Worm (Caenorhabditis elegans) whole organism, mixed stage, embryonic: Measurements from ENCODE around the gene osm-1.
"Not testable (repeated sequence)": the region's sequence is repeated elsewhere in the genome, so short reads cannot be mapped to it uniquely, and the experiment has no call there.

Experiments
- M03D4.4 ChIP-seq: sonication (generic microtip); optimal IDR thresholded peaks from 2 replicates; lab custom pipeline; 2017; ENCODE audit warnings: mild to moderate bottlenecking, missing genetic modification characterization, missing compliant biosample characterization
- bed-3 ChIP-seq: fragments of 200-800 bp; sonication (Bioruptor generic); optimal IDR thresholded peaks from 3 replicates; lab custom pipeline; 2018; ENCODE audit warnings: mild to moderate bottlenecking, missing genetic modification characterization, moderate library complexity, missing compliant biosample characterization
- blmp-1 ChIP-seq: fragments of 150-350 bp; optimal IDR thresholded peaks from 2 replicates; lab custom pipeline; 2014; ENCODE audit warnings: missing biosample characterization, missing genetic modification characterization
- ceh-39 ChIP-seq: fragments of 150-350 bp; optimal IDR thresholded peaks from 2 replicates; lab custom pipeline; 2014; ENCODE audit warnings: missing biosample characterization, missing genetic modification characterization
- ceh-43 ChIP-seq: fragments of 200-800 bp; sonication (Bioruptor generic); optimal IDR thresholded peaks from 2 replicates; lab custom pipeline; 2018; ENCODE audit warnings: mild to moderate bottlenecking, missing genetic modification characterization, moderate library complexity, missing compliant biosample characterization
- ceh-83 ChIP-seq: fragments of 200-800 bp; sonication (Bioruptor generic); optimal IDR thresholded peaks from 2 replicates; lab custom pipeline; 2018; ENCODE audit warnings: mild to moderate bottlenecking, missing genetic modification characterization, missing compliant biosample characterization
- ces-1 ChIP-seq: fragments of 150-350 bp; optimal IDR thresholded peaks from 2 replicates; lab custom pipeline; 2014; ENCODE audit warnings: missing biosample characterization, missing genetic modification reagents, missing genetic modification characterization
- cnd-1 ChIP-seq: fragments of 200-800 bp; sonication (Bioruptor generic); optimal IDR thresholded peaks from 2 replicates; lab custom pipeline; 2018; ENCODE audit warnings: mild to moderate bottlenecking, missing genetic modification characterization, missing compliant biosample characterization
- drap-1 ChIP-seq: fragments of 200-800 bp; sonication (Bioruptor generic); optimal IDR thresholded peaks from 3 replicates; lab custom pipeline; 2018; ENCODE audit warnings: mild to moderate bottlenecking, missing genetic modification characterization, missing compliant biosample characterization
- elt-1 ChIP-seq: sonication (generic microtip); optimal IDR thresholded peaks from 2 replicates; lab custom pipeline; 2017; ENCODE audit warnings: missing genetic modification characterization, mild to moderate bottlenecking, missing compliant biosample characterization, antibody characterized with exemption, moderate library complexity, borderline replicate concordance; ENCODE audit not compliant: insufficient read depth
- flh-1 ChIP-seq: fragments of 200-800 bp; sonication (Bioruptor generic); optimal IDR thresholded peaks from 2 replicates; lab custom pipeline; 2018; ENCODE audit warnings: mild to moderate bottlenecking, missing genetic modification characterization, moderate library complexity, missing compliant biosample characterization
- ham-2 ChIP-seq: fragments of 200-800 bp; sonication (Bioruptor generic); optimal IDR thresholded peaks from 2 replicates; lab custom pipeline; 2018; ENCODE audit warnings: mild to moderate bottlenecking, missing genetic modification characterization, missing compliant biosample characterization
- hlh-1 ChIP-seq: fragments of 150-350 bp; optimal IDR thresholded peaks from 2 replicates; lab custom pipeline; 2014; ENCODE audit warnings: missing biosample characterization, missing genetic modification reagents, missing genetic modification characterization
- lin-13 ChIP-seq: fragments of 150-350 bp; optimal IDR thresholded peaks from 2 replicates; lab custom pipeline; 2014; ENCODE audit warnings: missing biosample characterization, missing genetic modification characterization
- lin-32 ChIP-seq: fragments of 200-800 bp; sonication (Bioruptor generic); optimal IDR thresholded peaks from 2 replicates; lab custom pipeline; 2018; ENCODE audit warnings: mild to moderate bottlenecking, missing genetic modification characterization, missing compliant biosample characterization
- lsy-2 ChIP-seq: fragments of 150-350 bp; optimal IDR thresholded peaks from 2 replicates; lab custom pipeline; 2014; ENCODE audit warnings: missing biosample characterization, missing genetic modification characterization
- mab-5 ChIP-seq: fragments of 150-350 bp; optimal IDR thresholded peaks from 2 replicates; lab custom pipeline; 2014; ENCODE audit warnings: missing biosample characterization, missing genetic modification characterization
- mep-1 ChIP-seq: fragments of 150-350 bp; optimal IDR thresholded peaks from 2 replicates; lab custom pipeline; 2017; ENCODE audit warnings: missing biosample characterization, missing genetic modification reagents, missing genetic modification characterization, inconsistent platforms
- mls-2 ChIP-seq: sonication (generic microtip); optimal IDR thresholded peaks from 2 replicates; lab custom pipeline; 2016; ENCODE audit warnings: mild to moderate bottlenecking, missing genetic modification characterization, moderate library complexity, missing compliant biosample characterization
- nhr-12 ChIP-seq: fragments of 150-350 bp; optimal IDR thresholded peaks from 2 replicates; lab custom pipeline; 2014; ENCODE audit warnings: missing biosample characterization, missing genetic modification characterization
- nhr-2 ChIP-seq: fragments of 150-350 bp; optimal IDR thresholded peaks from 2 replicates; lab custom pipeline; 2014; ENCODE audit warnings: missing biosample characterization, missing genetic modification characterization
- nhr-237 ChIP-seq: fragments of 150-350 bp; optimal IDR thresholded peaks from 2 replicates; lab custom pipeline; 2014; ENCODE audit warnings: missing biosample characterization, missing genetic modification characterization
- nhr-28 ChIP-seq: fragments of 150-350 bp; optimal IDR thresholded peaks from 2 replicates; lab custom pipeline; 2014; ENCODE audit warnings: missing biosample characterization, missing genetic modification characterization
- nhr-76 ChIP-seq: sonication (generic microtip); optimal IDR thresholded peaks from 2 replicates; lab custom pipeline; 2017; ENCODE audit warnings: missing biosample characterization, missing genetic modification characterization
- pha-4 ChIP-seq: fragments of 150-350 bp; optimal IDR thresholded peaks from 2 replicates; lab custom pipeline; 2018; ENCODE audit warnings: missing biosample characterization, missing genetic modification reagents, missing genetic modification characterization
- sem-2 ChIP-seq: fragments of 200-800 bp; sonication (Bioruptor generic); optimal IDR thresholded peaks from 2 replicates; lab custom pipeline; 2018; ENCODE audit warnings: mild to moderate bottlenecking, missing genetic modification characterization, missing compliant biosample characterization
- snpc-4 ChIP-seq: fragments of 150-350 bp; optimal IDR thresholded peaks from 2 replicates; lab custom pipeline; 2014; ENCODE audit warnings: missing biosample characterization, missing genetic modification characterization
- sptf-1 ChIP-seq: sonication (generic microtip); optimal IDR thresholded peaks from 2 replicates; lab custom pipeline; 2017; ENCODE audit warnings: mild to moderate bottlenecking, missing genetic modification characterization, moderate library complexity, missing compliant biosample characterization
- tbx-8 ChIP-seq: fragments of 200-800 bp; sonication (Bioruptor generic); optimal IDR thresholded peaks from 2 replicates; lab custom pipeline; 2018; ENCODE audit warnings: mild to moderate bottlenecking, missing genetic modification characterization, moderate library complexity, missing compliant biosample characterization
- unc-120 ChIP-seq: sonication (generic microtip); optimal IDR thresholded peaks from 2 replicates; lab custom pipeline; 2017; ENCODE audit warnings: missing genetic modification characterization, missing compliant biosample characterization; ENCODE audit not compliant: poor library complexity, severe bottlenecking
- unc-39 ChIP-seq: fragments of 150-350 bp; optimal IDR thresholded peaks from 2 replicates; lab custom pipeline; 2014; ENCODE audit warnings: missing biosample characterization, missing genetic modification characterization
- unc-62 ChIP-seq: fragments of 150-350 bp; optimal IDR thresholded peaks from 2 replicates; lab custom pipeline; 2014; ENCODE audit warnings: missing biosample characterization, missing genetic modification reagents, missing genetic modification characterization
- zip-8 ChIP-seq: fragments of 150-350 bp; optimal IDR thresholded peaks from 2 replicates; lab custom pipeline; 2014; ENCODE audit warnings: missing biosample characterization, missing genetic modification characterization
- ztf-11 ChIP-seq: fragments of 150-350 bp; optimal IDR thresholded peaks from 2 replicates; lab custom pipeline; 2014; ENCODE audit warnings: missing biosample characterization, missing genetic modification characterization

The osm-1 gene

ce11 chrX:16505348-16505747 is 35.1 kb upstream of the osm-1 start, which contains the start of gene T25D1.3:
TSS of gene T25D1.3 (plus strand) at chrX:16505648.
- TF ChIP-seq unc-62 (GFP tag; lab: Kevin White, UChicago) (no peak), sptf-1 (tag; lab: Kevin White, UChicago) (no peak), M03D4.4 (no peak), bed-3 (GFP tag; lab: Kevin White, UChicago) (no peak), nhr-76 (no peak), mls-2 (no peak), flh-1 (GFP tag; lab: Kevin White, UChicago) (no peak), pha-4 (no peak), ceh-43 (GFP tag; lab: Kevin White, UChicago) (no peak)

- not testable (repeated sequence) for TF ChIP-seq blmp-1 (tag; lab: Kevin White, UChicago); nhr-2 (tag; lab: Kevin White, UChicago); unc-120
These were observed 25.2 kb upstream of the osm-1 start, which contains the start of gene T25D1.2 for ce11 chrX:16515265-16515664. TSS of gene T25D1.2 (plus strand) at chrX:16515565.

ce11 chrX:16518771-16519170 is 21.7 kb upstream of the osm-1 start:
- no peak for TF ChIP-seq ceh-43 (GFP tag; lab: Kevin White, UChicago)
- TF ChIP-seq hlh-1 (tag; lab: Kevin White, UChicago), result no peak
- TF ChIP-seq nhr-2 (tag; lab: Kevin White, UChicago), result no peak
- no peak for TF ChIP-seq bed-3 (GFP tag; lab: Kevin White, UChicago)
- no peak for TF ChIP-seq sem-2 (GFP tag; lab: Kevin White, UChicago)
- TF ChIP-seq unc-62 (GFP tag; lab: Kevin White, UChicago), result no peak
- TF ChIP-seq elt-1 (tag; lab: Kevin White, UChicago), result no peak
- no peak for TF ChIP-seq snpc-4
- TF ChIP-seq lsy-2, result no peak
- no peak for TF ChIP-seq mls-2
- no peak for TF ChIP-seq M03D4.4
- no peak for TF ChIP-seq tbx-8 (GFP tag; lab: Kevin White, UChicago)
- TF ChIP-seq zip-8 (tag; lab: Kevin White, UChicago), result no peak

- TF ChIP-seq unc-39 (tag; lab: Kevin White, UChicago), result no peak
- no peak for TF ChIP-seq zip-8 (tag; lab: Kevin White, UChicago)
- no peak for TF ChIP-seq lin-13 (tag; lab: Kevin White, UChicago)
- TF ChIP-seq nhr-28, result no peak
- no peak for TF ChIP-seq mab-5 (tag; lab: Kevin White, UChicago)
These were observed 21.0 kb upstream of the osm-1 start, which contains the start of gene T25D1.1 for ce11 chrX:16519517-16519916. TSS of gene T25D1.1 (plus strand) at chrX:16519817.

ce11 chrX:16521722-16522121 is 18.8 kb upstream of the osm-1 start:
- TF ChIP-seq lsy-2 (peak; percentile 27), sem-2 (GFP tag; lab: Kevin White, UChicago) (no peak)
- TF ChIP-seq, all 35 proteins: peak for 1

ce11 chrX:16524310-16524709 is 16.2 kb upstream of the osm-1 start:
- TF ChIP-seq nhr-12 (tag; lab: Kevin White, UChicago) (no peak), nhr-2 (tag; lab: Kevin White, UChicago) (peak; percentile 69)

- TF ChIP-seq tbx-8 (GFP tag; lab: Kevin White, UChicago) (no peak), mab-5 (tag; lab: Kevin White, UChicago) (no peak), ceh-39 (no peak), nhr-28 (no peak), drap-1 (no peak), lsy-2 (peak; percentile 11), snpc-4 (no peak), lin-32 (GFP tag; lab: Kevin White, UChicago) (no peak), hlh-1 (tag; lab: Kevin White, UChicago) (peak; percentile 97), blmp-1 (tag; lab: Kevin White, UChicago) (no peak), elt-1 (tag; lab: Kevin White, UChicago) (no peak), ceh-83 (no peak), mep-1 (tag; lab: Kevin White, UChicago) (no peak), ceh-43 (GFP tag; lab: Kevin White, UChicago) (no peak), ham-2 (GFP tag; lab: Kevin White, UChicago) (no peak), nhr-76 (no peak), unc-62 (GFP tag; lab: Kevin White, UChicago) (peak; percentile 89), ztf-11 (no peak), nhr-12 (tag; lab: Kevin White, UChicago) (no peak), nhr-237 (tag; lab: Kevin White, UChicago) (no peak), M03D4.4 (peak; percentile 72), unc-120 (peak; percentile 100), ces-1 (GFP tag; lab: Kevin White, UChicago) (no peak), cnd-1 (tag; lab: Kevin White, UChicago) (peak; percentile 24), pha-4 (no peak)
These were observed 14.8 kb upstream of the osm-1 start for ce11 chrX:16525632-16526031.
